Worm (Caenorhabditis elegans) whole organism, L3 larva: ENCODE data around the gene T22F3.12.

ENCODE experiments used
- R02D3.7 ChIP-seq: fragments of 150-350 bp; optimal IDR thresholded peaks from 2 replicates; lab custom pipeline; 2014; ENCODE audit warnings: missing biosample characterization, missing genetic modification characterization
- ZK546.5 ChIP-seq: sonication (generic microtip); optimal IDR thresholded peaks from 2 replicates; lab custom pipeline; 2017; ENCODE audit warnings: missing biosample characterization, missing genetic modification characterization
- aly-2 ChIP-seq: fragments of 150-350 bp; optimal IDR thresholded peaks from 2 replicates; lab custom pipeline; 2014; ENCODE audit warnings: missing biosample characterization, missing genetic modification characterization
- ama-1 ChIP-seq: fragments of 150-350 bp; optimal IDR thresholded peaks from 2 replicates; lab custom pipeline; 2018
- ceh-16 ChIP-seq: sonication (generic microtip); optimal IDR thresholded peaks from 2 replicates; lab custom pipeline; 2017; ENCODE audit warnings: missing biosample characterization, missing genetic modification characterization
- ceh-28 ChIP-seq: fragments of 150-350 bp; optimal IDR thresholded peaks from 2 replicates; lab custom pipeline; 2014; ENCODE audit warnings: missing biosample characterization, missing genetic modification reagents, missing genetic modification characterization
- ceh-82 ChIP-seq: fragments of 150-350 bp; optimal IDR thresholded peaks from 2 replicates; lab custom pipeline; 2014; ENCODE audit warnings: missing biosample characterization, missing genetic modification characterization
- ceh-9 ChIP-seq: sonication (generic microtip); optimal IDR thresholded peaks from 2 replicates; lab custom pipeline; 2018; ENCODE audit warnings: missing biosample characterization, missing genetic modification characterization
- daf-12 ChIP-seq: fragments of 150-350 bp; optimal IDR thresholded peaks from 2 replicates; lab custom pipeline; 2014; ENCODE audit warnings: missing biosample characterization, missing genetic modification reagents, missing genetic modification characterization
- egl-5 ChIP-seq: fragments of 150-350 bp; optimal IDR thresholded peaks from 2 replicates; lab custom pipeline; 2017; ENCODE audit warnings: missing biosample characterization, missing genetic modification reagents, missing genetic modification characterization, inconsistent platforms
- elt-1 ChIP-seq: fragments of 150-350 bp; optimal IDR thresholded peaks from 2 replicates; lab custom pipeline; 2014; ENCODE audit warnings: missing biosample characterization, missing genetic modification characterization
- elt-2 ChIP-seq: sonication (generic microtip); optimal IDR thresholded peaks from 2 replicates; lab custom pipeline; 2016; ENCODE audit warnings: missing genetic modification reagents, mild to moderate bottlenecking, missing genetic modification characterization, missing compliant biosample characterization
- elt-3 ChIP-seq, 3 experiments: fragments of 150-350 bp in 1 of 3; sonication (generic microtip) in 2 of 3; optimal IDR thresholded peaks; 2 replicates in 2 of 3; 4 replicates in 1 of 3; lab custom pipeline; 2014 to 2017; ENCODE audit warnings: missing biosample characterization in 3 of 3, missing genetic modification characterization in 3 of 3
- eor-1 ChIP-seq, 2 experiments: fragments of 150-350 bp; optimal IDR thresholded peaks; 2 replicates each; lab custom pipeline; 2014 to 2018; ENCODE audit warnings: missing biosample characterization in 2 of 2, missing genetic modification characterization in 2 of 2
- fkh-10 ChIP-seq: sonication (generic microtip); optimal IDR thresholded peaks from 2 replicates; lab custom pipeline; 2017; ENCODE audit warnings: missing biosample characterization, missing genetic modification reagents, missing genetic modification characterization
- fkh-2 ChIP-seq: fragments of 150-350 bp; optimal IDR thresholded peaks from 2 replicates; lab custom pipeline; 2014; ENCODE audit warnings: missing biosample characterization, missing genetic modification reagents, missing genetic modification characterization
- fos-1 ChIP-seq: fragments of 150-350 bp; optimal IDR thresholded peaks from 2 replicates; lab custom pipeline; 2014; ENCODE audit warnings: missing biosample characterization, missing genetic modification characterization
- hmg-11 ChIP-seq: sonication (generic microtip); optimal IDR thresholded peaks from 2 replicates; lab custom pipeline; 2016; ENCODE audit warnings: missing genetic modification characterization, missing compliant biosample characterization
- lin-15B ChIP-seq: fragments of 150-350 bp; optimal IDR thresholded peaks from 2 replicates; lab custom pipeline; 2014; ENCODE audit warnings: missing biosample characterization, missing genetic modification characterization
- lin-39 ChIP-seq: fragments of 150-350 bp; optimal IDR thresholded peaks from 2 replicates; lab custom pipeline; 2018; ENCODE audit warnings: missing biosample characterization, missing genetic modification reagents, missing genetic modification characterization
- lsy-12 ChIP-seq: sonication (generic microtip); optimal IDR thresholded peaks from 2 replicates; lab custom pipeline; 2016; ENCODE audit warnings: mild to moderate bottlenecking, missing genetic modification characterization, missing compliant biosample characterization
- mdl-1 ChIP-seq: fragments of 150-350 bp; optimal IDR thresholded peaks from 2 replicates; lab custom pipeline; 2014; ENCODE audit warnings: missing biosample characterization, missing genetic modification characterization
- mml-1 ChIP-seq: fragments of 150-350 bp; sonication (generic microtip); optimal IDR thresholded peaks from 3 replicates; lab custom pipeline; 2014; ENCODE audit warnings: missing biosample characterization, missing genetic modification characterization
- nfya-1 ChIP-seq: sonication (generic microtip); optimal IDR thresholded peaks from 2 replicates; lab custom pipeline; 2017; ENCODE audit warnings: missing genetic modification characterization, mild to moderate bottlenecking, missing compliant biosample characterization, antibody characterized with exemption, moderate library complexity; ENCODE audit not compliant: insufficient read depth
- nhr-11 ChIP-seq: fragments of 150-350 bp; optimal IDR thresholded peaks from 2 replicates; lab custom pipeline; 2014; ENCODE audit warnings: missing biosample characterization, missing genetic modification characterization
- nhr-12 ChIP-seq: fragments of 150-350 bp; optimal IDR thresholded peaks from 2 replicates; lab custom pipeline; 2014; ENCODE audit warnings: missing biosample characterization, missing genetic modification characterization
- nhr-23 ChIP-seq: fragments of 150-350 bp; optimal IDR thresholded peaks from 2 replicates; lab custom pipeline; 2014; ENCODE audit warnings: missing biosample characterization, missing genetic modification reagents, missing genetic modification characterization
- nhr-237 ChIP-seq: fragments of 150-350 bp; optimal IDR thresholded peaks from 2 replicates; lab custom pipeline; 2014; ENCODE audit warnings: missing biosample characterization, missing genetic modification characterization
- nhr-25 ChIP-seq: sonication (generic microtip); optimal IDR thresholded peaks from 2 replicates; lab custom pipeline; 2017; ENCODE audit warnings: missing biosample characterization, missing genetic modification characterization
- nhr-28 ChIP-seq: fragments of 150-350 bp; optimal IDR thresholded peaks from 2 replicates; lab custom pipeline; 2014; ENCODE audit warnings: missing biosample characterization, missing genetic modification characterization
- nhr-43 ChIP-seq: sonication (generic microtip); optimal IDR thresholded peaks from 2 replicates; lab custom pipeline; 2016; ENCODE audit warnings: mild to moderate bottlenecking, missing genetic modification characterization, missing compliant biosample characterization; ENCODE audit not compliant: poor library complexity, severe bottlenecking
- nhr-76 ChIP-seq: fragments of 150-350 bp; sonication (generic microtip); optimal IDR thresholded peaks from 5 replicates; lab custom pipeline; 2014; ENCODE audit warnings: missing biosample characterization, missing genetic modification characterization
- pha-4 ChIP-seq: fragments of 150-350 bp; optimal IDR thresholded peaks from 2 replicates; lab custom pipeline; 2014; ENCODE audit warnings: missing biosample characterization, missing genetic modification reagents, missing genetic modification characterization
- pqm-1 ChIP-seq: fragments of 150-350 bp; optimal IDR thresholded peaks from 2 replicates; lab custom pipeline; 2017; ENCODE audit warnings: missing biosample characterization, missing genetic modification characterization, inconsistent platforms
- sea-2 ChIP-seq: fragments of 150-350 bp; sonication (generic microtip); optimal IDR thresholded peaks from 4 replicates; lab custom pipeline; 2014; ENCODE audit warnings: missing biosample characterization, missing genetic modification reagents, missing genetic modification characterization
- snpc-4 ChIP-seq: fragments of 150-350 bp; optimal IDR thresholded peaks from 2 replicates; lab custom pipeline; 2014; ENCODE audit warnings: missing biosample characterization, missing genetic modification characterization
- tbx-2 ChIP-seq: sonication (generic microtip); optimal IDR thresholded peaks from 2 replicates; lab custom pipeline; 2016; ENCODE audit warnings: mild to moderate bottlenecking, missing genetic modification characterization, missing compliant biosample characterization
- unc-39 ChIP-seq: sonication (generic microtip); optimal IDR thresholded peaks from 4 replicates; lab custom pipeline; 2017; ENCODE audit warnings: missing biosample characterization, missing genetic modification characterization
- unc-62 ChIP-seq: fragments of 150-350 bp; sonication (generic microtip); optimal IDR thresholded peaks from 4 replicates; lab custom pipeline; 2014; ENCODE audit warnings: missing biosample characterization, missing genetic modification reagents, missing genetic modification characterization
- zag-1 ChIP-seq: fragments of 150-350 bp; optimal IDR thresholded peaks from 2 replicates; lab custom pipeline; 2014; ENCODE audit warnings: missing biosample characterization, missing genetic modification characterization
- ztf-11 ChIP-seq: fragments of 150-350 bp; optimal IDR thresholded peaks from 2 replicates; lab custom pipeline; 2014; ENCODE audit warnings: missing biosample characterization, missing genetic modification characterization
- ztf-4 ChIP-seq: fragments of 150-350 bp; optimal IDR thresholded peaks from 2 replicates; lab custom pipeline; 2014; ENCODE audit warnings: missing biosample characterization, missing genetic modification characterization

T22F3.12 gene

DNA sequence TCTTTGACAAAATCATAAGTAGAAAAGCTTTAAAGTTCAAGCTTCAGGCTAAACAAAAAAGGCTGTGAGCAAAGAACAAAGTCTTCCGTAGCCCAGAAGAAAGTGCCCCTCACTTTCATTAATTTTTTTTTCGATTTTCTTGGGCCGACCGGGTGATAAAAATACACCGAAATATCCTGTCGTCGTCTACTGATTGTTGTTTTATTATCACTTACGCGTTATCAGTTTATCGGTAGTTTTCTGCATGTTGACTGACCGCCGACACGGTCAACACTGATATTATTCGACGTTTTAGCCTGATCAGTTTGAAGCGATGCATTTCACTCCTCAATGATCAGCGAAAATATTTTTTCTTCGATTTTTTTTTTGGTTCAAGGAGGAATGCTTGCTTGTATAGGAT is 11.6 kb downstream of the T22F3.12 start:
- peak; percentile 60 for TF ChIP-seq pqm-1 (tag; lab: Kevin White, UChicago)
- TF ChIP-seq mml-1, result no peak
- TF ChIP-seq pha-4 (tag; lab: Kevin White, UChicago), result peak; percentile 2
- peak; percentile 76 for TF ChIP-seq elt-2 (tag; lab: Kevin White, UChicago)

DNA sequence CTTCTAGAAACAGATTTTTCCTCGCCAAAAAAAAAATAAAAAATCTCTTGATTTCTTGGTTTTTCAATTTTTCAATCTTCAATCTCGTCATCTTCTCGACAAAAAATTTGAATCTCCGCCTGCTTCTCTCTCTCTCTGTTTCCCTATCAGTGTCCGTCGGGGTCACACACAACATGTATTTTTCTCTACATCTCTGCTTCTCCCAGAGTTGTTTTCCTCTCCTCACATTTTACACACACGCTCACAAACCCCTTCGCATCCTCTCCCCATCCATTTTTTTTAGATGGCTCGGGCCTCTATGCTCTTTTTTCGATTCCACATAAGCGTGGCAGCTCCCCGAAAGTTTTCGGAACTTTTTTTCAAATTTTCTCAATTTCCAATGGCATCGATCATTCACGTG is 12.2 kb downstream of the T22F3.12 start:
- TF ChIP-seq lin-39, result peak; percentile 36
- TF ChIP-seq nhr-76 (tag; lab: Kevin White, UChicago), result no peak
- TF ChIP-seq ama-1 (lab: Kevin White, UChicago), result peak; percentile 45
- no peak for TF ChIP-seq nhr-237 (tag; lab: Kevin White, UChicago)
- TF ChIP-seq nhr-43 (tag; lab: Kevin White, UChicago), result peak; percentile 26
- TF ChIP-seq lsy-12 (tag; lab: Kevin White, UChicago), result no peak
- no peak for TF ChIP-seq fkh-10 (GFP tag; lab: Kevin White, UChicago)
- no peak for TF ChIP-seq ZK546.5 (tag; lab: Kevin White, UChicago)
- no peak for TF ChIP-seq ceh-28
- peak; percentile 25 for TF ChIP-seq mdl-1 (tag; lab: Kevin White, UChicago)
- peak; percentile 74 for TF ChIP-seq hmg-11 (tag; lab: Kevin White, UChicago)
- no peak for TF ChIP-seq ztf-11
- TF ChIP-seq lin-15B (tag; lab: Kevin White, UChicago), result peak; percentile 97
- TF ChIP-seq R02D3.7 (tag; lab: Kevin White, UChicago), result no peak
- TF ChIP-seq ceh-82 (tag; lab: Kevin White, UChicago), result no peak
- TF ChIP-seq ceh-9, result no peak
- no peak for TF ChIP-seq fkh-2 (tag; lab: Kevin White, UChicago)
- TF ChIP-seq nhr-11 (tag; lab: Kevin White, UChicago), result no peak
- peak; percentile 63 for TF ChIP-seq pha-4 (tag; lab: Kevin White, UChicago)
- peak; percentile 13 for TF ChIP-seq snpc-4
- TF ChIP-seq unc-39 (tag; lab: Kevin White, UChicago), result no peak
- no peak for TF ChIP-seq aly-2 (tag; lab: Kevin White, UChicago)
- TF ChIP-seq ceh-16 (tag; lab: Kevin White, UChicago), result no peak
- TF ChIP-seq elt-2 (tag; lab: Kevin White, UChicago), result peak; percentile 37
- peak; percentile 60 for TF ChIP-seq nfya-1 (tag; lab: Kevin White, UChicago)
- TF ChIP-seq elt-1 (tag; lab: Kevin White, UChicago), result no peak
- no peak for TF ChIP-seq nhr-12 (tag; lab: Kevin White, UChicago)
- TF ChIP-seq fos-1 (tag; lab: Kevin White, UChicago), result no peak
- no peak for TF ChIP-seq nhr-28 (tag; lab: Kevin White, UChicago)
- peak; percentile 50 for TF ChIP-seq nhr-23 (tag; lab: Kevin White, UChicago)
- no peak for TF ChIP-seq tbx-2 (tag; lab: Kevin White, UChicago)
- TF ChIP-seq pqm-1 (tag; lab: Kevin White, UChicago), result no peak

DNA sequence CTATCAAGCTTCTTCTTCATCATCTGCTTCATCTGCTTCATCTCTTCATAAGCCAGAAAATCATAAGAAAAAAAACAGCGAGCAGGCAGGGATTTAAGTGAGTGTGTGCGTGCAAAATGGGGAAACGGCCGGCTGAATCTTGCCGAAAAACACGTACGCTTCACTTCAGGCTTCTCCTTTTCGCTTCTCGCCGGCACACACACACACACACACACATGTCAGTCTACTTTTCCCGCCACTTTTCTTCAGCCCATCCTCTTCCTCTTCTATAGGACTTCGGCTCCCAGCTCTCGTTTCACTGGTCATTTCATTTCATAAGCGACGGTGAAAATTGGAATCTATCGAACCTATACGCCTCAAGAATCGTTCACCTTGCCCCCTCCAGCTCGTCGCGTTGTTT is 12.8 kb downstream of the T22F3.12 start:
- no peak for TF ChIP-seq unc-62 (GFP tag; lab: Kevin White, UChicago)
- TF ChIP-seq ztf-11, result no peak
- TF ChIP-seq snpc-4, result no peak
- no peak for TF ChIP-seq nhr-23 (tag; lab: Kevin White, UChicago)
- no peak for TF ChIP-seq aly-2 (tag; lab: Kevin White, UChicago)
- no peak for TF ChIP-seq ztf-4 (tag; lab: Kevin White, UChicago)
- no peak for TF ChIP-seq nhr-25 (tag; lab: Kevin White, UChicago)
- no peak for TF ChIP-seq ZK546.5 (tag; lab: Kevin White, UChicago)
- TF ChIP-seq tbx-2 (tag; lab: Kevin White, UChicago), result no peak
- TF ChIP-seq nhr-28 (tag; lab: Kevin White, UChicago), result no peak
- TF ChIP-seq R02D3.7 (tag; lab: Kevin White, UChicago), result no peak

DNA sequence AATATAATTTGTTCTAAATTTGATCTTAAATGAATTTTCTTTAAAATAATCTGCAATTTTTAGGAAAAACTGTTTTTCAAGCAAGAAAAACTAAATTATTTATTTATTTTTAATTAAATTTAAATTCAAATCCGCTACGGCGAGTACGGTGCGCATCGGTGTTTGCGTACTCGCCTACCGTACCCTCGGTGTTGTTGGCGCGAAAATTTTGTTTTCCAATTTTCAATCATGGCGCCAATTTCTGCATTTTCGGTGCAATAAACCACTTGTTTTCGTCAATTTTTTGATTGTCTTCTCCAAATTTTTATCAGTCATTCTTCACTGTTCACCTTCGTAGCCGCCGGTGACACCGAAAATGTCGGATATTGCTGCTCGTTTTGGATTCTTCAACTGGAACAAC is 13.2 kb downstream of the T22F3.12 start, which contains the start of gene pygl-1:
TSS of gene pygl-1 (plus strand) at position 211 of the 400 bp plus-strand sequence.
- TF ChIP-seq pqm-1 (tag; lab: Kevin White, UChicago) (no peak), mdl-1 (tag; lab: Kevin White, UChicago) (no peak), zag-1 (no peak), sea-2 (GFP tag; lab: Kevin White, UChicago) (no peak), mml-1 (no peak), egl-5 (tag; lab: Kevin White, UChicago) (no peak), nhr-43 (tag; lab: Kevin White, UChicago) (no peak), nfya-1 (tag; lab: Kevin White, UChicago) (no peak), fos-1 (tag; lab: Kevin White, UChicago) (no peak), nhr-76 (tag; lab: Kevin White, UChicago) (no peak), daf-12 (no peak), ztf-11 (no peak), elt-3 (tag; optimal IDR thresholded peaks at IDR 0.05; lab: Kevin White, UChicago) (no peak), nhr-11 (tag; lab: Kevin White, UChicago) (no peak), fkh-2 (tag; lab: Kevin White, UChicago) (no peak), eor-1 (tag; optimal IDR thresholded peaks at IDR 0.05; lab: Kevin White, UChicago) (no peak)
